Worm (Caenorhabditis elegans): ENCODE results near the gene eak-4.
A peak's percentile ranks its signal among the peaks of the same experiment; 100 is the strongest.

The eak-4 gene

ce11 chrIV:12567176-12567892 lies 42.0 kb upstream of the eak-4 start, which contains the start of the genes hsb-1 and let-99 (continued):
- TF ChIP-seq F26F4.8 (GFP tag; conservative IDR thresholded peaks at IDR 0.05) (no peak), ceh-82 (tag; optimal IDR thresholded peaks at IDR 0.05) (no peak), skn-1 (tag; optimal IDR thresholded peaks at IDR 0.05) (no peak), ceh-28 (tag; optimal IDR thresholded peaks at IDR 0.05) (no peak), mxl-3 (GFP tag; optimal IDR thresholded peaks at IDR 0.05) (no peak), lin-13 (GFP tag; optimal IDR thresholded peaks at IDR 0.05) (no peak), daf-19 (GFP tag; conservative IDR thresholded peaks at IDR 0.05) (no peak), mdt-29 (GFP tag; IDR thresholded peaks at IDR 0.05) (no peak), F49E8.2 (tag; optimal IDR thresholded peaks at IDR 0.05; ENCODE audit: borderline replicate concordance) (peak; percentile 40), dmd-9 (GFP tag; IDR thresholded peaks at IDR 0.05) (no peak), lin-1 (GFP tag; IDR thresholded peaks at IDR 0.05) (no peak), hlh-30 (tag; optimal IDR thresholded peaks at IDR 0.05; ENCODE audit: insufficient read depth) (peak; percentile 32), unc-62 (GFP tag; optimal IDR thresholded peaks at IDR 0.05 in 1 of 2) (no peak), unc-62 (tag; optimal IDR thresholded peaks at IDR 0.05) (no peak), attf-4 (tag; optimal IDR thresholded peaks at IDR 0.05) (no peak), gei-8 (GFP tag; optimal IDR thresholded peaks at IDR 0.05) (no peak), hmg-1.1 (GFP tag; IDR thresholded peaks at IDR 0.05) (peak; percentile 34; the same call in 1 of the 2 replicates), madf-9 (GFP tag; conservative IDR thresholded peaks at IDR 0.05) (no peak), Y5F2A.4 (GFP tag; optimal IDR thresholded peaks at IDR 0.05) (no peak), mep-1 (tag; optimal IDR thresholded peaks at IDR 0.05) (no peak), nhr-237 (tag; optimal IDR thresholded peaks at IDR 0.05) (no peak), ctbp-1 (GFP tag; IDR thresholded peaks at IDR 0.05) (no peak), egl-27 (tag; optimal IDR thresholded peaks at IDR 0.05) (no peak), zip-2 (tag; optimal IDR thresholded peaks at IDR 0.05) (no peak), Y105C5A.15 (GFP tag; IDR thresholded peaks at IDR 0.05) (no peak), spr-1 (tag; optimal IDR thresholded peaks at IDR 0.05) (no peak), mxl-2 (GFP tag; conservative IDR thresholded peaks at IDR 0.05) (no peak), sdz-12 (GFP tag; optimal IDR thresholded peaks at IDR 0.05) (no peak), nhr-25 (tag; optimal IDR thresholded peaks at IDR 0.05; ENCODE audit: borderline replicate concordance, insufficient read depth) (no peak), ceh-62 (tag; optimal IDR thresholded peaks at IDR 0.05) (no peak), php-3 (GFP tag; IDR thresholded peaks at IDR 0.05) (no peak), pqm-1 (tag; optimal IDR thresholded peaks at IDR 0.05) (no peak), hlh-11 (tag; optimal IDR thresholded peaks at IDR 0.05) (peak; percentile 44), aha-1 (tag) (no peak), ztf-11 (tag; optimal IDR thresholded peaks at IDR 0.05) (no peak), arid-1 (GFP tag; conservative IDR thresholded peaks at IDR 0.05) (no peak), saeg-2 (GFP tag; IDR thresholded peaks at IDR 0.05) (no peak), fos-1 (tag; optimal IDR thresholded peaks at IDR 0.05) (no peak), tag-97 (GFP tag; IDR thresholded peaks at IDR 0.05) (no peak), dmd-6 (GFP tag; IDR thresholded peaks at IDR 0.05) (no peak), mes-2 (tag; optimal IDR thresholded peaks at IDR 0.05; ENCODE audit: poor library complexity, severe bottlenecking) (peak; percentile 68), ama-1 (optimal IDR thresholded peaks at IDR 0.05) (no peak), snpc-1.2 (GFP tag; IDR thresholded peaks at IDR 0.05) (0 out of 2 replicates have a peak, but pooled peaks have one; percentile 61), daf-16 (GFP tag; optimal IDR thresholded peaks at IDR 0.05) (no peak), daf-16 (tag; optimal IDR thresholded peaks at IDR 0.05) (peak; percentile 87), daf-12 (tag; optimal IDR thresholded peaks at IDR 0.05) (no peak), ceh-20 (GFP tag; IDR thresholded peaks at IDR 0.05) (no peak), zfp-2 (tag; optimal IDR thresholded peaks at IDR 0.05) (no peak), lin-15B (tag; optimal IDR thresholded peaks at IDR 0.05) (no peak), F37D6.2 (tag; optimal IDR thresholded peaks at IDR 0.05) (no peak), F10B5.3 (tag; optimal IDR thresholded peaks at IDR 0.05) (no peak), ces-1 (GFP tag; optimal IDR thresholded peaks at IDR 0.05) (no peak)
